Worm (Caenorhabditis elegans) whole organism, L4/young adult: ENCODE measurements around the gene B0035.13.

Source experiments
- W03F9.2 ChIP-seq: fragments of 150-350 bp; optimal IDR thresholded peaks from 2 replicates; lab custom pipeline; 2014; ENCODE audit warnings: missing biosample characterization, missing genetic modification characterization
- dao-5 ChIP-seq: sonication (generic microtip); optimal IDR thresholded peaks from 2 replicates; lab custom pipeline; 2016; ENCODE audit warnings: missing genotype, missing genetic modification characterization, moderate library complexity, missing compliant biosample characterization
- him-1 ChIP-seq: sonication (generic microtip); optimal IDR thresholded peaks from 2 replicates; lab custom pipeline; 2016; ENCODE audit warnings: missing genotype, missing genetic modification reagents, missing genetic modification characterization, missing compliant biosample characterization

The B0035.13 gene

ce11 chrIV:11306548-11306947 lies at the start of gene B0035.13:
TSS of gene B0035.13 (minus strand) at chrIV:11306720.
- TF ChIP-seq dao-5 (tag; lab: Kevin White, UChicago) (no peak), W03F9.2 (tag; lab: Kevin White, UChicago) (no peak)

ce11 chrIV:11353946-11354458 lies 47.5 kb upstream of the B0035.13 start, which contains the start of gene T01G1.2:
TSS of gene T01G1.2 (plus strand) at chrIV:11354408.
- TF ChIP-seq him-1 (tag; lab: Kevin White, UChicago) (no peak), W03F9.2 (tag; lab: Kevin White, UChicago) (no peak), dao-5 (tag; lab: Kevin White, UChicago) (no peak)

DNA sequence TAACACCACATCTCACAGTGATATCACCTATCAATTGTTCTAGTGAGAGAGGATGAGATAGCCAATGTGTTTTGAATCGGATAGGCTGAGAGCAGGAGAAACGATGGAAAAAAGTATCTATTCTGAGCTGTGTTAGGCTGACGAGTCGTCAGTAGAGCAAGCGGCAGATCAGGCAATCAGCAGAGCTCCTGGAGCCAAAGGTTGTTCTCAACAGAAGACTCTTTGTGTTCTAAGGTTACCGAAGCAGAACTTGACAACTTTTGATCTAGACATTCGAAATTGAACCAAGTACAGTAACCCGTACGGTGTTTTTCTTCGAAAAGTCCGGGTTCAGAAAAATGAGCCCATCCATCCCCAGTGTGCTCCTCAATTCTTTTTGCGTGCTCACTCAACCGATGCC lies 46.2 kb upstream of the B0035.13 start:
- TF ChIP-seq him-1 (tag; lab: Kevin White, UChicago) (no peak), dao-5 (tag; lab: Kevin White, UChicago) (no peak), W03F9.2 (tag; lab: Kevin White, UChicago) (no peak)

- TF ChIP-seq W03F9.2 (tag; lab: Kevin White, UChicago) (no peak), dao-5 (tag; lab: Kevin White, UChicago) (no peak), him-1 (tag; lab: Kevin White, UChicago) (no peak)
Measured at ce11 chrIV:11351563-11351962, 45.0 kb upstream of the B0035.13 start.

ce11 chrIV:11350809-11351208 lies 44.3 kb upstream of the B0035.13 start:
- TF ChIP-seq dao-5 (tag; lab: Kevin White, UChicago) (no peak), W03F9.2 (tag; lab: Kevin White, UChicago) (no peak), him-1 (tag; lab: Kevin White, UChicago) (no peak)

DNA sequence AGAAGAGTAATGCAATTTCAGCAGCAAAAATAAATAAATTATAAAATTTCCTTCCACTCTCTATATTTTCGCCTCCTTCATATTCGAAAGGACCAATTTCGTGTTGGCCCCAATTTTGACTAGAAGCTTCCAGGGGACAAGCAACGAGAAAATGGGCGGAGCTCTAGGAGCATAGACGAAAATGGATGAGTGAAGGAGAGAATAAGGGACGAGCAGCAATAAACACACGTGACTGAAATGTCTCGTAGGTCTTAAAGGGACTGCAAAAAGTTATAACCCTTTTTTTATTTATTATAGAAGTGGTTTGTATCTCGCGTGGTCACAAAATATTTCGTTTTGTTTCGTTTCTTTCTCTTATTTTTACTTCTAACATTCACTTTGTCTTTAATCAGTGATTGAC lies 43.2 kb upstream of the B0035.13 start:
- no peak for TF ChIP-seq dao-5 (tag; lab: Kevin White, UChicago)
- TF ChIP-seq him-1 (tag; lab: Kevin White, UChicago): peak; percentile 46

ce11 chrIV:11348822-11349221 lies 42.3 kb upstream of the B0035.13 start:
- no peak for TF ChIP-seq dao-5 (tag; lab: Kevin White, UChicago)
- no peak for TF ChIP-seq him-1 (tag; lab: Kevin White, UChicago)
- TF ChIP-seq W03F9.2 (tag; lab: Kevin White, UChicago): no peak

DNA sequence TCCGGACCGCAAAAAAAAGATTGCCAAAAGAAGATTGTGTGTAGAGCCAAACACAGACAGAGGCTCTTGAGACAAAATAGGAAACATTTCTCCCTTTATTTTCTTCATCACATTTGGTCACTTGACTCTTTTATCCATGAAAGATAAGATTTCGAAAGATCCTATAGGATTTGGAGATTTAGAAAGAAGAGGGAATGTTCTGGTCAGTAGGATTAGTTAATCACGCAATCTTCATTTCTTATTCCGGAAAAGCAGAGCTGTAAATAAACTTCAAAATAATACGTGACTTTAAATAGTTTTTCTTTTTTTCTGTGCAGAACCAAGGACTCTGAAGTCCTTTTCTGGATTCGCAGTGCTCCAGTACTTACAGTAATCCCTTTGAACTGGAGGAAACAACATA lies 40.8 kb upstream of the B0035.13 start:
- TF ChIP-seq W03F9.2 (tag; lab: Kevin White, UChicago) (no peak), him-1 (tag; lab: Kevin White, UChicago) (no peak), dao-5 (tag; lab: Kevin White, UChicago) (no peak)

- TF ChIP-seq dao-5 (tag; lab: Kevin White, UChicago) (no peak), W03F9.2 (tag; lab: Kevin White, UChicago) (no peak), him-1 (tag; lab: Kevin White, UChicago) (no peak)
Measured at ce11 chrIV:11344288-11344687, 37.8 kb upstream of the B0035.13 start.

DNA sequence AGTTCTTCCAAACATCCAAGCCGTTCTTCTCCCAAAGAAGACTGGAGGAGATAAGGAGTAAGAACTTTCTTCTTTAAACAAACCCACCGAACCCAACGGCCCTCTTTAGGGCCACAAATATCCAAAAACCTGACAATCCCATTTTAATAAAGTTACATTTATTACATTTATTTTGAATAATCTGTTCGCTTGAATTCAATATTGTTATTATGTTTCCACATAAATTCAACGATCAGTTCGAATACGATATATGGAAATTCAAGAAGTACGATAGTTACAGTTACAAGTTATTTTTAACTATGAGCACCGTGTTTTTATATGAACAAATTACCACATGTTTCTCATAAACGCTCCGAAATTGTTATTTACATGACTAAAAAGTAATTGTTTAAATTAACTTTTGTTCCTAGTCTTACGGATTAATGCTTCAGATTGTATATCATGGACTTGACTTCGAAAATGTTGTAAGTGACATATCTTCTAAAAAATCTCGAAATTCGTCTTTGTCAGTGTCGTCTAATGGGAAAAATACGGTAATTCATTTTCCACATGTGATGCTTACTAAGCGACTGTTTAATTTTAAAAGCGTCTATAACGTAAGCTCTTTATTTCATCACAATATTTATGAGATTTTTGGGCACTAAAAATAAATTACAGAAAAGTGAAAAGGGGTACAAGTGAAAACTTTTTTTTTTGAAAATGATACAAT lies 34.4 kb upstream of the B0035.13 start:
- no peak for TF ChIP-seq him-1 (tag; lab: Kevin White, UChicago)
- no peak for TF ChIP-seq dao-5 (tag; lab: Kevin White, UChicago)
- TF ChIP-seq W03F9.2 (tag; lab: Kevin White, UChicago): no peak

- no peak for TF ChIP-seq dao-5 (tag; lab: Kevin White, UChicago)
- TF ChIP-seq him-1 (tag; lab: Kevin White, UChicago): no peak
- peak; percentile 51 for TF ChIP-seq W03F9.2 (tag; lab: Kevin White, UChicago)
Measured at ce11 chrIV:11337021-11337420, 30.5 kb upstream of the B0035.13 start, which contains the start of gene F54E12.2. TSS of gene F54E12.2 (minus strand) at chrIV:11337184.

ce11 chrIV:11336180-11336579 lies 29.7 kb upstream of the B0035.13 start:
- TF ChIP-seq him-1 (tag; lab: Kevin White, UChicago): no peak
- TF ChIP-seq W03F9.2 (tag; lab: Kevin White, UChicago): no peak
- no peak for TF ChIP-seq dao-5 (tag; lab: Kevin White, UChicago)

ce11 chrIV:11332751-11333150 lies 26.2 kb upstream of the B0035.13 start, which contains the start of gene sart-3:
TSS of gene sart-3 (minus strand) at chrIV:11332969.
- TF ChIP-seq dao-5 (tag; lab: Kevin White, UChicago): no peak
- TF ChIP-seq W03F9.2 (tag; lab: Kevin White, UChicago): no peak
- no peak for TF ChIP-seq him-1 (tag; lab: Kevin White, UChicago)

DNA sequence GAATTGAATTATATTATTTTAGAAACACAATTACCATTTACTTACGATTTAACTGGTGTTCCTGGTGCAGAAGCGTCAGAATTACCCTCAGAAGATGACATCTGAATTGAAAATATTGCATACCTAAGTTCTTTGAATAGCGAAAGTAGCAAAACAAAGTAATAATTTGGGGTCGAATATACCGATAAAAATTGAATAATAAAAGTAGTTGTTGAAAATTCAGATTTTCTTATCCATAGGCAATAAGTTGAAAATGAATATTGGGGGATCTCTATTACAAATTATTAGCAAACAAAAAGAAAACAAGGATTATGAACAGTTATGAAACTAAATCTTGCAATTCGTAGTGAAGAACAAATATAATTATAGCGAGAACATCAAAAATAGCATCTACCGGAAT lies 22.7 kb upstream of the B0035.13 start, which contains the start of gene leo-1:
Gene leo-1 (minus strand): TSS at position 101 of the 400 bp plus-strand sequence.
- TF ChIP-seq him-1 (tag; lab: Kevin White, UChicago) (no peak), dao-5 (tag; lab: Kevin White, UChicago) (no peak), W03F9.2 (tag; lab: Kevin White, UChicago) (no peak)
